Worm (Caenorhabditis elegans) whole organism, young adult: ENCODE data around the gene ddn-3.
"Not testable (repeated sequence)": the region's sequence is repeated elsewhere in the genome, so short reads cannot be mapped to it uniquely, and the experiment has no call there.

Experiments used
- B0035.1 ChIP-seq: sonication (generic microtip); optimal IDR thresholded peaks from 2 replicates; lab custom pipeline; 2016; ENCODE audit warnings: missing genetic modification characterization, mild to moderate bottlenecking, missing compliant biosample characterization, missing genotype, missing genetic modification reagents
- B0261.1 ChIP-seq: sonication (generic microtip); optimal IDR thresholded peaks from 2 replicates; lab custom pipeline; 2016; ENCODE audit warnings: mild to moderate bottlenecking, missing genetic modification characterization, moderate library complexity, missing compliant biosample characterization
- C06A6.2 ChIP-seq: fragments of 200-800 bp; sonication (Bioruptor generic); conservative IDR thresholded peaks from 2 replicates; pipeline ENCODE4 v1.3.6; 2022; ENCODE audit warnings: missing genetic modification characterization, missing compliant biosample characterization
- F55B11.4 ChIP-seq: sonication (generic microtip); optimal IDR thresholded peaks from 2 replicates; lab custom pipeline; 2016; ENCODE audit warnings: missing compliant biosample characterization, missing genetic modification characterization, borderline replicate concordance; ENCODE audit not compliant: insufficient read depth
- T07F8.4 ChIP-seq: sonication (generic microtip); optimal IDR thresholded peaks from 2 replicates; lab custom pipeline; 2016; ENCODE audit warnings: mild to moderate bottlenecking, missing genetic modification characterization, moderate library complexity, missing compliant biosample characterization
- akir-1 ChIP-seq: fragments of 200-800 bp; sonication (Bioruptor generic); optimal IDR thresholded peaks from 2 replicates; lab custom pipeline; 2018; ENCODE audit warnings: mild to moderate bottlenecking, missing genetic modification characterization, moderate library complexity, missing compliant biosample characterization
- aptf-2 ChIP-seq: fragments of 200-800 bp; sonication (Bioruptor generic); conservative IDR thresholded peaks from 2 replicates; pipeline ENCODE4 v1.3.6; 2022; ENCODE audit warnings: missing genetic modification reagents, missing genetic modification characterization, missing compliant biosample characterization
- aptf-3 ChIP-seq: fragments of 200-800 bp; sonication (Bioruptor generic); IDR thresholded peaks from 2 replicates; pipeline ENCODE4 v1.3.6; 2022; ENCODE audit warnings: missing genetic modification characterization, missing compliant biosample characterization
- atf-7 ChIP-seq: sonication (generic microtip); optimal IDR thresholded peaks from 2 replicates; lab custom pipeline; 2017; ENCODE audit warnings: mild to moderate bottlenecking, missing genetic modification characterization, missing compliant biosample characterization
- bed-1 ChIP-seq: fragments of 200-800 bp; sonication (Bioruptor generic); IDR thresholded peaks from 2 replicates; pipeline ENCODE4 v1.3.6; 2022; ENCODE audit warnings: missing genetic modification reagents, missing genetic modification characterization, missing compliant biosample characterization
- bed-2 ChIP-seq: fragments of 200-800 bp; sonication (Bioruptor generic); IDR thresholded peaks from 2 replicates; pipeline ENCODE4 v1.3.6; 2022; ENCODE audit warnings: missing genetic modification reagents, missing genetic modification characterization, missing compliant biosample characterization
- ceh-27 ChIP-seq: fragments of 200-800 bp; sonication (Bioruptor generic); optimal IDR thresholded peaks from 2 replicates; lab custom pipeline; 2018; ENCODE audit warnings: mild to moderate bottlenecking, missing genetic modification characterization, moderate library complexity, missing compliant biosample characterization
- chd-7 ChIP-seq: sonication (generic microtip); optimal IDR thresholded peaks from 2 replicates; lab custom pipeline; 2016; ENCODE audit warnings: mild to moderate bottlenecking, missing genetic modification characterization, moderate library complexity, missing compliant biosample characterization
- die-1 ChIP-seq: sonication (generic microtip); optimal IDR thresholded peaks from 2 replicates; lab custom pipeline; 2016; ENCODE audit warnings: missing genotype, mild to moderate bottlenecking, missing genetic modification characterization, missing compliant biosample characterization
- dpff-1 ChIP-seq: sonication (generic microtip); optimal IDR thresholded peaks from 2 replicates; lab custom pipeline; 2017; ENCODE audit warnings: mild to moderate bottlenecking, missing genetic modification characterization, missing compliant biosample characterization
- egl-18 ChIP-seq: fragments of 200-800 bp; sonication (Bioruptor generic); IDR thresholded peaks from 2 replicates; pipeline ENCODE4 v1.3.6; 2022; ENCODE audit warnings: missing genetic modification reagents, missing genetic modification characterization, missing compliant biosample characterization
- egrh-3 ChIP-seq: fragments of 200-800 bp; sonication (Bioruptor generic); IDR thresholded peaks from 2 replicates; pipeline ENCODE4 v1.3.6; 2022; ENCODE audit warnings: missing genetic modification reagents, missing genetic modification characterization, missing compliant biosample characterization
- him-1 ChIP-seq: sonication (generic microtip); optimal IDR thresholded peaks from 2 replicates; lab custom pipeline; 2016; ENCODE audit warnings: missing genotype, missing genetic modification reagents, missing genetic modification characterization, missing compliant biosample characterization
- hmg-1.2 ChIP-seq: fragments of 200-800 bp; sonication (Bioruptor generic); IDR thresholded peaks from 2 replicates; pipeline ENCODE4 v1.3.6; 2022; ENCODE audit warnings: missing genetic modification reagents, missing genetic modification characterization, missing compliant biosample characterization
- lag-1 ChIP-seq: fragments of 200-800 bp; sonication (Bioruptor generic); IDR thresholded peaks from 2 replicates; pipeline ENCODE4 v1.3.6; 2022; ENCODE audit warnings: missing genetic modification reagents, missing genetic modification characterization, missing compliant biosample characterization
- mxl-1 ChIP-seq: sonication (generic microtip); optimal IDR thresholded peaks from 2 replicates; lab custom pipeline; 2016; ENCODE audit warnings: missing genetic modification characterization, missing compliant biosample characterization
- nfya-1 ChIP-seq: sonication (generic microtip); optimal IDR thresholded peaks from 2 replicates; lab custom pipeline; 2017; ENCODE audit warnings: antibody characterized with exemption, missing compliant biosample characterization, missing genetic modification characterization, borderline replicate concordance; ENCODE audit not compliant: insufficient read depth
- nhr-179 ChIP-seq: sonication (generic microtip); optimal IDR thresholded peaks from 2 replicates; lab custom pipeline; 2016; ENCODE audit warnings: mild to moderate bottlenecking, missing genetic modification characterization, missing compliant biosample characterization
- nhr-80 ChIP-seq: sonication (generic microtip); optimal IDR thresholded peaks from 2 replicates; lab custom pipeline; 2016; ENCODE audit warnings: missing genetic modification characterization, missing compliant biosample characterization
- nhr-90 ChIP-seq: sonication (generic microtip); optimal IDR thresholded peaks from 2 replicates; lab custom pipeline; 2016; ENCODE audit warnings: missing genotype, mild to moderate bottlenecking, missing genetic modification characterization, missing compliant biosample characterization
- pbrm-1 ChIP-seq: fragments of 200-800 bp; sonication (Bioruptor generic); IDR thresholded peaks from 2 replicates; pipeline ENCODE4 v1.3.6; 2022; ENCODE audit warnings: missing genetic modification reagents, missing genetic modification characterization, missing compliant biosample characterization
- tbx-9 ChIP-seq: sonication (generic microtip); optimal IDR thresholded peaks from 2 replicates; lab custom pipeline; 2016; ENCODE audit warnings: borderline replicate concordance, missing genetic modification characterization, inconsistent platforms, missing compliant biosample characterization
- zim-3 ChIP-seq: sonication (generic microtip); optimal IDR thresholded peaks from 2 replicates; lab custom pipeline; 2017; ENCODE audit warnings: mild to moderate bottlenecking, missing genetic modification characterization, moderate library complexity, missing compliant biosample characterization

Gene ddn-3

ce11 chrV:14312695-14313094 is 1.7 kb upstream of the ddn-3 start, which contains the start of gene F14D7.8:
F14D7.8 (minus strand) TSS chrV:14312795.
- no peak for TF ChIP-seq nhr-90 (tag; lab: Kevin White, UChicago)
- no peak for TF ChIP-seq tbx-9 (tag; lab: Kevin White, UChicago)
- no peak for TF ChIP-seq F55B11.4 (tag; lab: Kevin White, UChicago)
- no peak for TF ChIP-seq ceh-27 (GFP tag; lab: Kevin White, UChicago)
- TF ChIP-seq hmg-1.2 = no peak
- no peak for TF ChIP-seq mxl-1 (tag; lab: Kevin White, UChicago)
- no peak for TF ChIP-seq bed-2 (GFP tag; lab: Robert Waterston, UW)
- no peak for TF ChIP-seq B0261.1 (tag; lab: Kevin White, UChicago)
- TF ChIP-seq die-1 (tag; lab: Kevin White, UChicago) = no peak
- TF ChIP-seq dpff-1 (tag; lab: Kevin White, UChicago) = no peak
- no peak for TF ChIP-seq C06A6.2 (GFP tag; lab: Robert Waterston, UW)
- TF ChIP-seq T07F8.4 (tag; lab: Kevin White, UChicago) = no peak
- TF ChIP-seq B0035.1 (tag; lab: Kevin White, UChicago) = no peak
- no peak for TF ChIP-seq egrh-3 (GFP tag; lab: Robert Waterston, UW)

ce11 chrV:14309632-14310031 is 1.4 kb downstream of the ddn-3 start, which contains the start of gene F14D7.14:
F14D7.14 (plus strand) TSS chrV:14309932.
- TF ChIP-seq egrh-3 (GFP tag; lab: Robert Waterston, UW); aptf-2 (GFP tag; lab: Robert Waterston, UW); atf-7 (tag; lab: Kevin White, UChicago): not testable (repeated sequence)

DNA sequence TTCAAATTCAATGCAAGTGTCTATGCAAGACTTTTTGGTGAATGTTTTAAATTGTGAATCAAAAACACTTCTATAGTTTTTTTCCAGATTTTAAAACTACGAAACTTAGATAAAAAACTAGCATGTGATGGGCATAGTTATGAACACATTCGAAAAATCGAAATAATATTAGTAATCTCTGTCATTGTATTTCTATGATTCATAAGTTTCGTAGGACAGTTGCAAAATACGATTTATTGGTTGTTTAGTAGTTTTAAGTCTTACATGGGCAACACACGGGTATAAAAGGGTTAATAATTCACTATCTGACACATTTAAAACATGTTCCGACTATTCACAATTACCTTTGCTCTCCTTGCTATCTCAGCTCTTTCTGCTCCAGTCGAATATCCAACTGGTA is 2.9 kb downstream of the ddn-3 start, which contains the start of gene spig-5:
Gene spig-5, plus strand, starts transcription at position 301 of the 400 bp plus-strand sequence.
- TF ChIP-seq aptf-3, C06A6.2, lag-1 (GFP tag; lab: Robert Waterston, UW): not testable (repeated sequence)

DNA sequence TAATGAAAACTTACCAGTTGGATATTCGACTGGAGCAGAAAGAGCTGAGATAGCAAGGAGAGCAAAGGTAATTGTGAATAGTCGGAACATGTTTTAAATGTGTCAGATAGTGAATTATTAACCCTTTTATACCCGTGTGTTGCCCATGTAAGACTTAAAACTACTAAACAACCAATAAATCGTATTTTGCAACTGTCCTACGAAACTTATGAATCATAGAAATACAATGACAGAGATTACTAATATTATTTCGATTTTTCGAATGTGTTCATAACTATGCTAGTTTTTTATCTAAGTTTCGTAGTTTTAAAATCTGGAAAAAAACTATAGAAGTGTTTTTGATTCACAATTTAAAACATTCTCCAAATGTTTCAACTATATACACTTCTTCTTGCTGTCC is 4.2 kb downstream of the ddn-3 start, which contains the start of gene spig-4:
Gene spig-4, minus strand, starts transcription at position 101 of the 400 bp plus-strand sequence.
- not testable (repeated sequence) for TF ChIP-seq nhr-179, him-1, nfya-1 (tag; lab: Kevin White, UChicago)
- TF ChIP-seq, all 124 proteins: peak for 0; not testable (repeated sequence) for 124

- TF ChIP-seq nhr-80 (tag; lab: Kevin White, UChicago) = peak; percentile 21
- TF ChIP-seq akir-1 (GFP tag; lab: Kevin White, UChicago) = no peak
These were observed 9.9 kb downstream of the ddn-3 start, which contains the start of gene F14D7.6 for ce11 chrV:14301076-14301475. F14D7.6 (plus strand) TSS chrV:14301413.

- no peak for TF ChIP-seq pbrm-1 (GFP tag; lab: Robert Waterston, UW)
- no peak for TF ChIP-seq zim-3 (tag; lab: Kevin White, UChicago)
- TF ChIP-seq chd-7 = no peak
- TF ChIP-seq bed-1 (GFP tag; lab: Robert Waterston, UW) = no peak
- TF ChIP-seq egl-18 (GFP tag; lab: Robert Waterston, UW) = no peak
- TF ChIP-seq, all 124 proteins: peak for 0
These were observed 11.4 kb downstream of the ddn-3 start, which contains the start of the genes spig-3 and F14D7.12 for ce11 chrV:14299569-14300064. spig-3 (minus strand) TSS chrV:14299669. F14D7.12 (plus strand) TSS chrV:14300014.
